Worm (Caenorhabditis elegans) whole organism, L3 larva: Measurements from ENCODE around the gene T10B9.14.

ENCODE experiments used
- ama-1 ChIP-seq: fragments of 150-350 bp; optimal IDR thresholded peaks from 2 replicates; lab custom pipeline; 2018
- egl-27 ChIP-seq: sonication (generic microtip); optimal IDR thresholded peaks from 4 replicates; lab custom pipeline; 2017; ENCODE audit warnings: missing biosample characterization, missing genetic modification reagents, missing genetic modification characterization
- nhr-28 ChIP-seq: fragments of 150-350 bp; optimal IDR thresholded peaks from 2 replicates; lab custom pipeline; 2014; ENCODE audit warnings: missing biosample characterization, missing genetic modification characterization
- unc-62 ChIP-seq: fragments of 150-350 bp; sonication (generic microtip); optimal IDR thresholded peaks from 4 replicates; lab custom pipeline; 2014; ENCODE audit warnings: missing biosample characterization, missing genetic modification reagents, missing genetic modification characterization

- TF ChIP-seq unc-62 (GFP tag; lab: Kevin White, UChicago) (no peak), nhr-28 (no peak), ama-1 (lab: Kevin White, UChicago) (no peak), egl-27 (tag; lab: Kevin White, UChicago) (no peak)
Observed at ce11 chrII:9759382-9759781, 22.9 kb downstream of the T10B9.14 start.
